Fruit fly (Drosophila melanogaster) whole organism, pupa: Measurements from ENCODE around the gene Pex23.

ENCODE experiments used
- CG10348 ChIP-seq: fragments of 200-800 bp; sonication (Bioruptor generic); IDR thresholded peaks from 2 replicates; pipeline ENCODE4 v1.3.6; 2022; ENCODE audit warnings: missing biosample characterization, missing genetic modification characterization
- CG12605 ChIP-seq: fragments of 200-800 bp; sonication (Bioruptor generic); IDR thresholded peaks from 2 replicates; pipeline ENCODE4 v1.3.6; 2022; ENCODE audit warnings: missing biosample characterization, missing genetic modification characterization
- CG13204 ChIP-seq: fragments of 200-800 bp; sonication (Bioruptor generic); optimal IDR thresholded peaks from 2 replicates; lab custom pipeline; 2018; ENCODE audit warnings: missing biosample characterization, mild to moderate bottlenecking, missing genetic modification characterization, moderate library complexity
- CG14655 ChIP-seq: fragments of 200-800 bp; sonication (Bioruptor generic); optimal IDR thresholded peaks from 3 replicates; lab custom pipeline; 2017; ENCODE audit warnings: mild to moderate bottlenecking, missing biosample characterization, missing genetic modification reagents, missing genetic modification characterization
- CG15710 ChIP-seq: fragments of 200-800 bp; sonication (Bioruptor generic); optimal IDR thresholded peaks from 2 replicates; lab custom pipeline; 2018; ENCODE audit warnings: missing biosample characterization, mild to moderate bottlenecking, missing genetic modification characterization, moderate library complexity
- CG17806 ChIP-seq: fragments of 200-800 bp; sonication (Bioruptor generic); optimal IDR thresholded peaks from 2 replicates; lab custom pipeline; 2018; ENCODE audit warnings: missing biosample characterization, mild to moderate bottlenecking, missing genetic modification characterization, moderate library complexity
- CG32121 ChIP-seq: fragments of 200-800 bp; sonication (Bioruptor generic); IDR thresholded peaks from 2 replicates; pipeline ENCODE4 v1.3.6; 2022; ENCODE audit warnings: missing biosample characterization, missing genetic modification characterization
- CG34367 ChIP-seq: fragments of 200-800 bp; sonication (Bioruptor generic); optimal IDR thresholded peaks from 2 replicates; lab custom pipeline; 2018; ENCODE audit warnings: missing biosample characterization, mild to moderate bottlenecking, missing genetic modification characterization
- CG4496 ChIP-seq: fragments of 200-800 bp; sonication (Bioruptor generic); IDR thresholded peaks from 3 replicates; pipeline ENCODE4 v1.3.6; 2022; ENCODE audit warnings: missing biosample characterization, missing genetic modification characterization
- CG8159 ChIP-seq: fragments of 200-800 bp; sonication (Bioruptor generic); optimal IDR thresholded peaks from 3 replicates; lab custom pipeline; 2018; ENCODE audit warnings: missing biosample characterization, mild to moderate bottlenecking, missing genetic modification characterization, moderate library complexity
- CG8301 ChIP-seq: fragments of 200-800 bp; sonication (Bioruptor generic); optimal IDR thresholded peaks from 2 replicates; lab custom pipeline; 2018; ENCODE audit warnings: missing biosample characterization, mild to moderate bottlenecking, missing genetic modification characterization
- CG9948 ChIP-seq: fragments of 200-800 bp; sonication (Bioruptor generic); optimal IDR thresholded peaks from 2 replicates; lab custom pipeline; 2018; ENCODE audit warnings: missing biosample characterization, mild to moderate bottlenecking, missing genetic modification characterization, moderate library complexity
- D1 ChIP-seq: fragments of 200-800 bp; sonication (Bioruptor generic); optimal IDR thresholded peaks from 2 replicates; lab custom pipeline; 2018; ENCODE audit warnings: missing biosample characterization, mild to moderate bottlenecking, missing genetic modification characterization, moderate library complexity
- EcR ChIP-seq: fragments of 200-800 bp; sonication (Bioruptor generic); optimal IDR thresholded peaks from 3 replicates; lab custom pipeline; 2019; ENCODE audit warnings: missing biosample characterization, missing genetic modification characterization, mild to moderate bottlenecking, moderate library complexity, missing genetic modification reagents
- Ets98B ChIP-seq: fragments of 200-800 bp; sonication (Bioruptor generic); IDR thresholded peaks from 2 replicates; pipeline ENCODE4 v1.3.6; 2022; ENCODE audit warnings: missing biosample characterization, missing genetic modification characterization
- Pif1A ChIP-seq: fragments of 200-800 bp; sonication (Bioruptor generic); optimal IDR thresholded peaks from 3 replicates; lab custom pipeline; 2016; ENCODE audit warnings: missing biosample characterization, missing genetic modification characterization
- Pif1B ChIP-seq: fragments of 200-800 bp; sonication (Bioruptor generic); optimal IDR thresholded peaks from 3 replicates; lab custom pipeline; 2016; ENCODE audit warnings: missing biosample characterization, missing genetic modification characterization
- Snoo ChIP-seq: fragments of 200-800 bp; sonication (Bioruptor generic); optimal IDR thresholded peaks from 3 replicates; lab custom pipeline; 2017; ENCODE audit warnings: missing biosample characterization, mild to moderate bottlenecking, missing genetic modification characterization, inconsistent platforms
- fd96Ca ChIP-seq: fragments of 200-800 bp; sonication (Bioruptor generic); IDR thresholded peaks from 3 replicates; pipeline ENCODE4 v1.3.6; 2022; ENCODE audit warnings: missing biosample characterization, missing genetic modification characterization
- gl ChIP-seq: fragments of 200-800 bp; sonication (Bioruptor generic); optimal IDR thresholded peaks from 2 replicates; lab custom pipeline; 2018; ENCODE audit warnings: missing biosample characterization, mild to moderate bottlenecking, missing genetic modification characterization
- rn ChIP-seq: fragments of 200-800 bp; sonication (Bioruptor generic); IDR thresholded peaks from 2 replicates; pipeline ENCODE4 v1.3.6; 2022; ENCODE audit warnings: missing biosample characterization, missing genetic modification characterization

The Pex23 gene

dm6 chr3L:20276615-20277014 is 25.3 kb downstream of the Pex23 start:
- TF ChIP-seq D1 (tag; lab: Kevin White, UChicago) (no peak), CG13204 (GFP tag; lab: Kevin White, UChicago) (no peak), Ets98B (0 out of 2 replicates have a peak, but pooled peaks have one; percentile 48), rn (GFP tag; lab: Robert Waterston, UW) (no peak), CG8301 (tag; lab: Kevin White, UChicago) (no peak), CG4496 (GFP tag; lab: Robert Waterston, UW) (no peak), CG9948 (tag; lab: Kevin White, UChicago) (no peak), Snoo (tag; lab: Kevin White, UChicago) (no peak), CG12605 (no peak), CG14655 (peak; percentile 47), CG8159 (peak; percentile 39), gl (tag; lab: Kevin White, UChicago) (no peak), Pif1A (peak; percentile 43), CG15710 (tag; lab: Kevin White, UChicago) (no peak), fd96Ca (GFP tag; lab: Robert Waterston, UW) (0 out of 3 replicates have a peak, but pooled peaks have one; percentile 35), CG34367 (tag; lab: Kevin White, UChicago) (no peak), CG17806 (tag; lab: Kevin White, UChicago) (no peak), Pif1B (peak; percentile 7), EcR (GFP tag; lab: Kevin White, UChicago) (no peak), CG32121 (0 out of 2 replicates have a peak, but pooled peaks have one; percentile 37), CG10348 (no peak)

- TF ChIP-seq CG32121: no peak
- no peak for TF ChIP-seq CG15710 (tag; lab: Kevin White, UChicago)
- TF ChIP-seq CG34367 (tag; lab: Kevin White, UChicago): no peak
- TF ChIP-seq CG9948 (tag; lab: Kevin White, UChicago): no peak
- no peak for TF ChIP-seq CG4496 (GFP tag; lab: Robert Waterston, UW)
- no peak for TF ChIP-seq CG10348
- no peak for TF ChIP-seq fd96Ca (GFP tag; lab: Robert Waterston, UW)
- TF ChIP-seq Pif1B: no peak
- no peak for TF ChIP-seq rn (GFP tag; lab: Robert Waterston, UW)
- no peak for TF ChIP-seq CG17806 (tag; lab: Kevin White, UChicago)
- TF ChIP-seq EcR (GFP tag; lab: Kevin White, UChicago): no peak
- no peak for TF ChIP-seq CG8301 (tag; lab: Kevin White, UChicago)
Measured at dm6 chr3L:20275886-20276285, 26.1 kb downstream of the Pex23 start.

dm6 chr3L:20275235-20275634 is 26.7 kb downstream of the Pex23 start, which contains the start of gene CG17122:
TSS of gene CG17122 (minus strand) at chr3L:20275335.
- TF ChIP-seq CG8159 (no peak), CG8301 (tag; lab: Kevin White, UChicago) (no peak)

- no peak for TF ChIP-seq Pif1A
- no peak for TF ChIP-seq CG34367 (tag; lab: Kevin White, UChicago)
- no peak for TF ChIP-seq EcR (GFP tag; lab: Kevin White, UChicago)
Measured at dm6 chr3L:20265514-20265913, 36.4 kb downstream of the Pex23 start, which contains the start of gene CG32228. TSS of gene CG32228 (plus strand) at chr3L:20265814.

dm6 chr3L:20247513-20248173 is 54.3 kb downstream of the Pex23 start, which contains the start of gene rdgC:
TSS of gene rdgC (plus strand) at chr3L:20248080.
- TF ChIP-seq CG4496 (GFP tag; lab: Robert Waterston, UW) (peak; percentile 98), fd96Ca (GFP tag; lab: Robert Waterston, UW) (peak; percentile 93), CG34367 (tag; lab: Kevin White, UChicago) (peak; percentile 89), CG13204 (GFP tag; lab: Kevin White, UChicago) (peak; percentile 12), rn (GFP tag; lab: Robert Waterston, UW) (peak; percentile 86), CG8301 (tag; lab: Kevin White, UChicago) (peak; percentile 92), CG12605 (peak; percentile 94), Ets98B (peak; percentile 97), gl (tag; lab: Kevin White, UChicago) (peak; percentile 78), CG32121 (peak; percentile 96), CG10348 (peak; percentile 69), Pif1B (peak; percentile 79), EcR (GFP tag; lab: Kevin White, UChicago) (no peak), Snoo (tag; lab: Kevin White, UChicago) (peak; percentile 83), CG9948 (tag; lab: Kevin White, UChicago) (peak; percentile 87), Pif1A (peak; percentile 92), CG15710 (tag; lab: Kevin White, UChicago) (peak; percentile 89), D1 (tag; lab: Kevin White, UChicago) (peak; percentile 64), CG14655 (peak; percentile 89), CG8159 (peak; percentile 93), CG17806 (tag; lab: Kevin White, UChicago) (peak; percentile 91)
